Worm (Caenorhabditis elegans) whole organism, young adult: ENCODE results near the gene Y48B6A.10.

ENCODE experiments used
- B0035.1 ChIP-seq: sonication (generic microtip); optimal IDR thresholded peaks from 2 replicates; lab custom pipeline; 2016; ENCODE audit warnings: missing genetic modification characterization, mild to moderate bottlenecking, missing compliant biosample characterization, missing genotype, missing genetic modification reagents
- F23B12.7 ChIP-seq: sonication (generic microtip); optimal IDR thresholded peaks from 2 replicates; lab custom pipeline; 2017; ENCODE audit warnings: missing genetic modification characterization, mild to moderate bottlenecking, missing compliant biosample characterization, antibody characterized with exemption, moderate library complexity; ENCODE audit not compliant: insufficient read depth
- F33H1.4 ChIP-seq: fragments of 200-800 bp; sonication (Bioruptor generic); IDR thresholded peaks from 2 replicates; pipeline ENCODE4 v1.3.6; 2022; ENCODE audit warnings: missing genetic modification reagents, missing genetic modification characterization, missing compliant biosample characterization
- K12H6.12 ChIP-seq: fragments of 200-800 bp; sonication (Bioruptor generic); optimal IDR thresholded peaks from 2 replicates; lab custom pipeline; 2018; ENCODE audit warnings: mild to moderate bottlenecking, missing genetic modification characterization, missing compliant biosample characterization
- Y53G8AR.9 ChIP-seq: fragments of 200-800 bp; sonication (Bioruptor generic); conservative IDR thresholded peaks from 2 replicates; pipeline ENCODE4 v1.3.6; 2022; ENCODE audit warnings: missing genetic modification reagents, missing genetic modification characterization, missing compliant biosample characterization
- Y67H2A.10 ChIP-seq: fragments of 200-800 bp; sonication (Bioruptor generic); conservative IDR thresholded peaks from 2 replicates; pipeline ENCODE4 v1.3.6; 2022; ENCODE audit warnings: missing genetic modification reagents, missing genetic modification characterization, missing compliant biosample characterization
- aptf-2 ChIP-seq: fragments of 200-800 bp; sonication (Bioruptor generic); conservative IDR thresholded peaks from 2 replicates; pipeline ENCODE4 v1.3.6; 2022; ENCODE audit warnings: missing genetic modification reagents, missing genetic modification characterization, missing compliant biosample characterization
- aptf-3 ChIP-seq: fragments of 200-800 bp; sonication (Bioruptor generic); IDR thresholded peaks from 2 replicates; pipeline ENCODE4 v1.3.6; 2022; ENCODE audit warnings: missing genetic modification characterization, missing compliant biosample characterization
- cebp-1 ChIP-seq, 2 experiments: fragments of 200-800 bp in 1 of 2; sonication (Bioruptor generic) in 1 of 2; sonication (generic microtip) in 1 of 2; IDR thresholded peaks in 1 of 2; optimal IDR thresholded peaks in 1 of 2; 2 replicates each; pipeline versions ENCODE4 v1.3.6 to Lab custom; 2017 to 2022; ENCODE audit warnings: missing compliant biosample characterization in 2 of 2, missing genetic modification characterization in 2 of 2, mild to moderate bottlenecking in 1 of 2, missing genetic modification reagents in 1 of 2, moderate library complexity in 1 of 2
- ceh-100 ChIP-seq: fragments of 200-800 bp; sonication (Bioruptor generic); IDR thresholded peaks from 2 replicates; pipeline ENCODE4 v1.3.6; 2022; ENCODE audit warnings: missing genetic modification reagents, missing genetic modification characterization, missing compliant biosample characterization
- ceh-79 ChIP-seq: sonication (generic microtip); optimal IDR thresholded peaks from 2 replicates; lab custom pipeline; 2017; ENCODE audit warnings: mild to moderate bottlenecking, missing genetic modification characterization, missing compliant biosample characterization
- dpl-1 ChIP-seq: fragments of 150-350 bp; optimal IDR thresholded peaks from 2 replicates; lab custom pipeline; 2014; ENCODE audit warnings: missing biosample characterization, missing genetic modification reagents, missing genetic modification characterization
- efl-1 ChIP-seq: fragments of 150-350 bp; optimal IDR thresholded peaks from 2 replicates; lab custom pipeline; 2014; ENCODE audit warnings: missing biosample characterization, missing genetic modification reagents, missing genetic modification characterization
- hlh-26 ChIP-seq: fragments of 200-800 bp; sonication (Bioruptor generic); conservative IDR thresholded peaks from 2 replicates; pipeline ENCODE4 v1.3.6; 2022; ENCODE audit warnings: missing genetic modification reagents, missing genetic modification characterization, missing compliant biosample characterization
- hmg-1.2 ChIP-seq: fragments of 200-800 bp; sonication (Bioruptor generic); IDR thresholded peaks from 2 replicates; pipeline ENCODE4 v1.3.6; 2022; ENCODE audit warnings: missing genetic modification reagents, missing genetic modification characterization, missing compliant biosample characterization
- hmg-20 ChIP-seq: fragments of 200-800 bp; sonication (Bioruptor generic); IDR thresholded peaks from 2 replicates; pipeline ENCODE4 v1.3.6; 2022; ENCODE audit warnings: missing genetic modification reagents, missing genetic modification characterization, missing compliant biosample characterization
- hrde-1 ChIP-seq: sonication (generic microtip); optimal IDR thresholded peaks from 2 replicates; lab custom pipeline; 2016; ENCODE audit warnings: missing genetic modification characterization, mild to moderate bottlenecking, missing compliant biosample characterization, moderate library complexity, missing genotype, missing genetic modification reagents, borderline replicate concordance
- lin-26 ChIP-seq: fragments of 200-800 bp; sonication (Bioruptor generic); IDR thresholded peaks from 2 replicates; pipeline ENCODE4 v1.3.6; 2022; ENCODE audit warnings: missing genetic modification reagents, missing genetic modification characterization, missing compliant biosample characterization
- lin-35 ChIP-seq, 3 experiments: fragments of 150-350 bp in 2 of 3; sonication (generic microtip) in 1 of 3; optimal IDR thresholded peaks; 2 replicates each; lab custom pipeline; 2014 to 2018; ENCODE audit warnings: missing biosample characterization in 3 of 3, missing genetic modification characterization in 3 of 3, missing genetic modification reagents in 3 of 3
- lin-54 ChIP-seq: fragments of 200-800 bp; sonication (Bioruptor generic); optimal IDR thresholded peaks from 2 replicates; lab custom pipeline; 2018; ENCODE audit warnings: mild to moderate bottlenecking, missing genetic modification characterization, missing compliant biosample characterization
- lsl-1 ChIP-seq: fragments of 200-800 bp; sonication (Bioruptor generic); optimal IDR thresholded peaks from 2 replicates; lab custom pipeline; 2018; ENCODE audit warnings: mild to moderate bottlenecking, missing genetic modification characterization, moderate library complexity, missing compliant biosample characterization
- madf-6 ChIP-seq: fragments of 200-800 bp; sonication (Bioruptor generic); IDR thresholded peaks from 2 replicates; pipeline ENCODE4 v1.3.6; 2022; ENCODE audit warnings: missing genetic modification reagents, missing genetic modification characterization, missing compliant biosample characterization
- madf-8 ChIP-seq: fragments of 200-800 bp; sonication (Bioruptor generic); conservative IDR thresholded peaks from 2 replicates; pipeline ENCODE4 v1.3.6; 2022; ENCODE audit warnings: missing genetic modification reagents, missing genetic modification characterization, missing compliant biosample characterization
- mes-4 ChIP-seq: sonication (generic microtip); optimal IDR thresholded peaks from 2 replicates; lab custom pipeline; 2016; ENCODE audit warnings: missing genotype, missing genetic modification characterization, missing compliant biosample characterization
- nhr-90 ChIP-seq: sonication (generic microtip); optimal IDR thresholded peaks from 2 replicates; lab custom pipeline; 2016; ENCODE audit warnings: missing genotype, mild to moderate bottlenecking, missing genetic modification characterization, missing compliant biosample characterization
- rec-8 ChIP-seq, 2 experiments: sonication (generic microtip); optimal IDR thresholded peaks; 2 replicates each; lab custom pipeline; 2016; ENCODE audit warnings: mild to moderate bottlenecking in 2 of 2, missing genetic modification characterization in 2 of 2, missing genetic modification reagents in 2 of 2, missing genotype in 2 of 2, missing biosample characterization in 1 of 2, missing compliant biosample characterization in 1 of 2, moderate library complexity in 1 of 2
- snpc-1.1 ChIP-seq: sonication (generic microtip); optimal IDR thresholded peaks from 2 replicates; lab custom pipeline; 2017; ENCODE audit warnings: missing genetic modification characterization, mild to moderate bottlenecking, missing compliant biosample characterization, antibody characterized with exemption, moderate library complexity, missing genotype, missing genetic modification reagents; ENCODE audit not compliant: insufficient read depth
- snpc-1.3 ChIP-seq: sonication (generic microtip); optimal IDR thresholded peaks from 2 replicates; lab custom pipeline; 2017; ENCODE audit warnings: missing genetic modification characterization, mild to moderate bottlenecking, missing compliant biosample characterization, antibody characterized with exemption, moderate library complexity, missing genotype, missing genetic modification reagents; ENCODE audit not compliant: insufficient read depth
- snpc-3.4 ChIP-seq: sonication (generic microtip); optimal IDR thresholded peaks from 2 replicates; lab custom pipeline; 2017; ENCODE audit warnings: missing genetic modification characterization, mild to moderate bottlenecking, missing compliant biosample characterization, antibody characterized with exemption, moderate library complexity, missing genotype, missing genetic modification reagents
- tbx-9 ChIP-seq: sonication (generic microtip); optimal IDR thresholded peaks from 2 replicates; lab custom pipeline; 2016; ENCODE audit warnings: borderline replicate concordance, missing genetic modification characterization, inconsistent platforms, missing compliant biosample characterization
- unc-62 ChIP-seq: fragments of 150-350 bp; optimal IDR thresholded peaks from 2 replicates; lab custom pipeline; 2014; ENCODE audit warnings: missing biosample characterization, missing genetic modification reagents, missing genetic modification characterization
- xnd-1 ChIP-seq: sonication (generic microtip); optimal IDR thresholded peaks from 2 replicates; lab custom pipeline; 2016; ENCODE audit warnings: missing genotype, missing genetic modification reagents, missing genetic modification characterization, missing compliant biosample characterization
- ztf-22 ChIP-seq: fragments of 200-800 bp; sonication (Bioruptor generic); optimal IDR thresholded peaks from 2 replicates; lab custom pipeline; 2018; ENCODE audit warnings: mild to moderate bottlenecking, missing genetic modification characterization, moderate library complexity, missing compliant biosample characterization
- ztf-25 ChIP-seq: fragments of 200-800 bp; sonication (Bioruptor generic); IDR thresholded peaks from 2 replicates; pipeline ENCODE4 v1.3.6; 2022; ENCODE audit warnings: missing genetic modification reagents, missing genetic modification characterization, missing compliant biosample characterization
- ztf-26 ChIP-seq: sonication (generic microtip); optimal IDR thresholded peaks from 2 replicates; lab custom pipeline; 2017; ENCODE audit warnings: missing genetic modification characterization, missing compliant biosample characterization

The Y48B6A.10 gene

DNA sequence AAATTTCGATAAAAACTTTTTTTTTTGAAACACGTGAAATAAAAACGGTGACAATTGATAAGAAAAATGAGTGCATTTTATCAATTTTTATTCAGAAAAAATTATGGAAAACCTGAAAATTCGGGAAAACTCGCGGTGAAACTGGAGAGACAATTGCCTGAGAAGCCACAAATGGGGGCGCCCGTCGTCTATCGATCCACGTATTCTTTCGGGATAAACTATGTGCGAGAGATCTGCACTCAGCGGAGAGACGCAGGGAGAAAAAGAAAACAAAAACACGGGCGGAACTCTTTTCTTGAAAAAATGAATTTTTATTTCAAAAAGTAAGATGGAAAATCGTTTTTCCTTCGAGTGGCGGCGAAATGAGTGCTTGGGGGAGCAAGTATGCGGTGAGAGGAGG lies 19.7 kb downstream of the Y48B6A.10 start, which contains the start of gene men-1:
Gene men-1, minus strand, starts transcription at position 242 of the 400 bp plus-strand sequence.
- TF ChIP-seq K12H6.12 (tag; lab: Kevin White, UChicago): no peak
- TF ChIP-seq hmg-1.2 (GFP tag; lab: Robert Waterston, UW): peak; percentile 72; the same call in 1 of the 2 replicates

DNA sequence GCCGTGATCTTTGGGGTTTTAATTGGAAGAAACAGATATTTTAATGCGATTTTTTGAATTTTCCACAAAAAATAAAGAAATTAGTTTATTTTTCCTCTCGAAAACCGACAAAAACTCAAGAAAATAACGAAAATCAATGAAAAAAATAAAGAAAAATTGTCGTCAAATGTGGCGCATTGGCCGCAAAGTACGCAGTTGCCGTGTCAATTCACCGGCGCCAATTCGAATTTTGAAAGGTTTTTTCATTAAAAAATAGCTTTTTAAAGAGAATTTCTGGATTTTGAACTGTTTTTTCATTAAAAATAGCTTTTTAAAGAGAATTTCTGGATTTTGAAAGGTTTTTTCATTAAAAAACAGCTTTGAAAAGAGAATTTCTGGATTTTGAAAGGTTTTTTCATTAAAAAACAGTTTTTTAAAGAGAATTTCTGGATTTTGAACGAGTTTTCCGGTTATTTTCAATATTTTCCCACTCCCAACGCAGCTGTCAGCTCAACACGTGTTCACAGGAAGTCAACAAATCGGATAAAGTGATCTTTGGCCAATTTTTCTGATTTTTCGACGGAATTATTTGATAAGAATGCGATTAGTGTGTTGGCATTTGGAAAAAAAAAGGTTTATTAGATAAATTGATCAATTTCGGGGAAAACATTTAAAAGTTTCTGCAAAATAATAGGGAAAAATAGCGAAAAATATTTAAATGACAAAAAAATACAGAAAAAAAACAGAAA lies 20.3 kb downstream of the Y48B6A.10 start:
- TF ChIP-seq lin-35 (GFP tag; optimal IDR thresholded peaks at IDR 0.05; lab: Kevin White, UChicago) (peak in 1 of 3 experiments; percentile 15), mes-4 (tag; lab: Kevin White, UChicago) (no peak), madf-6 (GFP tag; lab: Robert Waterston, UW) (peak; percentile 75), efl-1 (GFP tag; lab: Kevin White, UChicago) (peak; percentile 75), ceh-79 (tag; lab: Kevin White, UChicago) (no peak), lsl-1 (GFP tag; lab: Kevin White, UChicago) (peak; percentile 59), F23B12.7 (no peak), nhr-90 (tag; lab: Kevin White, UChicago) (no peak), unc-62 (GFP tag; lab: Kevin White, UChicago) (no peak), ztf-22 (no peak), Y67H2A.10 (GFP tag; lab: Robert Waterston, UW) (no peak), xnd-1 (tag; lab: Kevin White, UChicago) (peak; percentile 41), hrde-1 (tag; lab: Kevin White, UChicago) (no peak), snpc-1.1 (tag; lab: Kevin White, UChicago) (peak; percentile 27), B0035.1 (tag; lab: Kevin White, UChicago) (no peak), lin-54 (GFP tag; lab: Kevin White, UChicago) (peak; percentile 90), dpl-1 (GFP tag; lab: Kevin White, UChicago) (peak; percentile 23), madf-8 (GFP tag; lab: Robert Waterston, UW) (peak; percentile 35), F33H1.4 (GFP tag; lab: Robert Waterston, UW) (peak; percentile 57; the same call in 1 of the 2 replicates)

DNA sequence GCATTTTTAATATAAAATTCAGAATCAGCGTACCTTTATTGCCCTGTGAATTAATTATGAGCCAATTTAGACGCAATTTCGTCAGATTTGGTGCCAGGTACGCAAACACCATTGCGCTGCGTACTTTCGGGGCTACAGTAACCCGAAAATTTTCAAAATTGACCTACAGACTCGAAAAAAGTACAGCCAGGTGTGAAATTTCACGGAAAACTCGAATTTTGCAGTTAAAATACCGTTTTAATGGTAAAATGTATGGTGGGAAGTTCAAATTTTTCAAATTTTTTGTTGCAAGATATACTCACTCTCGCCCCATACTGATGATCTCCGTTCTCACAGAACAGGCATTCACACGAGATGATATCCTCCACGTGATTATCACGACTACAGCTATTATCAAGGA lies 22.4 kb downstream of the Y48B6A.10 start:
- TF ChIP-seq hlh-26: no peak
- no peak for TF ChIP-seq snpc-1.3
- no peak for TF ChIP-seq tbx-9
- TF ChIP-seq ceh-100 (GFP tag; lab: Robert Waterston, UW): no peak
- no peak for TF ChIP-seq ztf-26 (tag; lab: Kevin White, UChicago)
- no peak for TF ChIP-seq cebp-1 (GFP tag; IDR thresholded peaks at IDR 0.05; lab: Robert Waterston, UW)
- no peak for TF ChIP-seq cebp-1 (tag; optimal IDR thresholded peaks at IDR 0.05; lab: Kevin White, UChicago)
- no peak for TF ChIP-seq aptf-3 (GFP tag; lab: Robert Waterston, UW)
- no peak for TF ChIP-seq hmg-20 (GFP tag; lab: Robert Waterston, UW)
- TF ChIP-seq B0035.1 (tag; lab: Kevin White, UChicago): no peak
- TF ChIP-seq rec-8 (tag; optimal IDR thresholded peaks at IDR 0.05; lab: Kevin White, UChicago): no peak
- TF ChIP-seq snpc-3.4 (tag; lab: Kevin White, UChicago): no peak
- no peak for TF ChIP-seq ztf-25 (GFP tag; lab: Robert Waterston, UW)
- no peak for TF ChIP-seq lin-26
- no peak for TF ChIP-seq Y53G8AR.9 (GFP tag; lab: Robert Waterston, UW)
- no peak for TF ChIP-seq madf-6 (GFP tag; lab: Robert Waterston, UW)
- TF ChIP-seq aptf-2: no peak
